Fruit fly (Drosophila melanogaster) whole organism, prepupa: ENCODE measurements around the gene Stt3B.

Experiments
- CG11294 ChIP-seq: fragments of 200-800 bp; sonication (Bioruptor generic); IDR thresholded peaks from 2 replicates; pipeline ENCODE4 v1.3.6; 2022; ENCODE audit warnings: missing biosample characterization, missing genetic modification characterization
- CG3919 ChIP-seq: fragments of 200-800 bp; sonication (Bioruptor generic); optimal IDR thresholded peaks from 3 replicates; lab custom pipeline; 2016; ENCODE audit warnings: missing biosample characterization, missing genetic modification characterization
- CG4318 ChIP-seq: fragments of 200-800 bp; sonication (Bioruptor generic); optimal IDR thresholded peaks from 3 replicates; lab custom pipeline; 2017; ENCODE audit warnings: missing biosample characterization, mild to moderate bottlenecking, missing genetic modification characterization
- Hr4 ChIP-seq: fragments of 200-800 bp; sonication (Bioruptor generic); optimal IDR thresholded peaks from 3 replicates; lab custom pipeline; 2016; ENCODE audit warnings: missing biosample characterization, missing genetic modification characterization
- OdsH ChIP-seq: fragments of 200-800 bp; sonication (Bioruptor generic); optimal IDR thresholded peaks from 3 replicates; lab custom pipeline; 2016; ENCODE audit warnings: missing biosample characterization, missing genetic modification characterization
- Sox102F ChIP-seq: fragments of 200-800 bp; sonication (Bioruptor generic); optimal IDR thresholded peaks from 2 replicates; lab custom pipeline; 2016; ENCODE audit warnings: missing biosample characterization, mild to moderate bottlenecking, missing genetic modification characterization
- Sox15 ChIP-seq: fragments of 200-800 bp; sonication (Bioruptor generic); optimal IDR thresholded peaks from 3 replicates; lab custom pipeline; 2016; ENCODE audit warnings: missing biosample characterization, missing genetic modification characterization
- achi ChIP-seq: fragments of 200-800 bp; sonication (Bioruptor generic); optimal IDR thresholded peaks from 3 replicates; lab custom pipeline; 2016; ENCODE audit warnings: missing biosample characterization, missing genetic modification characterization
- fd59A ChIP-seq: fragments of 200-800 bp; sonication (Bioruptor generic); optimal IDR thresholded peaks from 2 replicates; lab custom pipeline; 2017; ENCODE audit warnings: missing biosample characterization, mild to moderate bottlenecking, missing genetic modification characterization, missing genetic modification reagents

dm6 chr3R:25108932-25109331 is 39.5 kb upstream of the Stt3B start, which contains the start of gene CG34027:
- TF ChIP-seq OdsH (GFP tag; lab: Kevin White, UChicago) (no peak), fd59A (GFP tag; lab: Kevin White, UChicago) (no peak), Sox102F (GFP tag; lab: Kevin White, UChicago) (no peak), CG3919 (GFP tag; lab: Kevin White, UChicago) (no peak), Sox15 (GFP tag; lab: Kevin White, UChicago) (no peak), CG11294 (GFP tag; lab: Robert Waterston, UW) (no peak), Hr4 (GFP tag; lab: Kevin White, UChicago) (no peak), achi (GFP tag; lab: Kevin White, UChicago) (no peak), CG4318 (GFP tag; lab: Kevin White, UChicago) (no peak)
